Fruit fly (Drosophila melanogaster): ENCODE results near the gene Cp7Fc.

Cp7Fc gene

DNA sequence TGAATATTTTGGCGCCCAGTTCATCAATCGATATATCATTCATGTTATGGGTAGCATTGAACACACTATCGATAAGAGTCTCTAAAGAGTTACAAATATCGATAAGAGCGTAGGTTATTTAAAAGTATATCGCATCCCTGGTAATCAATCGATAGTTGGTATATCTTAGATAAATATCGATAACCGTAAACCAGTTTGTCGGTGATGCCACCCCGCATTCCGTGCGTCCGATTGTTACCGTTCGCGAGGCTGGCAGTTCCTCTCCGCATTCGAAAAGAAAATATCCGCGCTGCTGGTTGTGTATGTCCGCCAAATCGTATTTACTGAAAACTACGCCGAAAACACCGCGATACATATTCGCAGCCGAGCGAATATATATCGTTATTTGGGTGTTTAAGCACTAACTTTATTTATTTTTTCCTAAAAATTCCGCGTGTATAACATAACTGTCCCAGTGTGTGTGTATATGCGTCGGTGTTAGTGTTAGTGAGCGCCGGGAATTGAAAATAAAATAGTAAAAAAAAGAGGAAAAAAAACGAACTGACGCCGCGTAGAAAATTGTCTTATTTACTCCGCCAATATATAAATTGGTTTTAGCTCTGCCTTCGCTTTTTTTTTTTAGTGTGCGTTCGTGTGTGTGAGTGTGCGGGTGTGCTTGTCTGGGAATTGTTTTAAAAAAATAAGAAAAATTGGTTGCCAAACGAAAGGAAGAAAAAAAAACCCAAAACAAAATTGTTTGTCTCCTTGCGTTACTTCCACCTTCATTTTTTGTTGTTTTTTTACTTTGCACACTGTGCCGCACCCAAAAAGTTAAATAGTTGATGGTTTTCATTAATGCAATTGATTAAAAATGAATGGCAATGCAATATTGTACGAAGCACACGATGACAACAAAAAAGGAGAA is 40.5 kb downstream of the Cp7Fc start, which contains the start of gene Nrg (continued):
- TF ChIP-seq Ssrp (tag; optimal IDR thresholded peaks at IDR 0.05) = no peak
- no peak for TF ChIP-seq CG31365 (tag; optimal IDR thresholded peaks at IDR 0.05)
- no peak for TF ChIP-seq tap (tag; optimal IDR thresholded peaks at IDR 0.05)
- TF ChIP-seq Aef1 (GFP tag; IDR thresholded peaks at IDR 0.05) = no peak
- no peak for TF ChIP-seq CG7271 (tag; optimal IDR thresholded peaks at IDR 0.05)

DNA sequence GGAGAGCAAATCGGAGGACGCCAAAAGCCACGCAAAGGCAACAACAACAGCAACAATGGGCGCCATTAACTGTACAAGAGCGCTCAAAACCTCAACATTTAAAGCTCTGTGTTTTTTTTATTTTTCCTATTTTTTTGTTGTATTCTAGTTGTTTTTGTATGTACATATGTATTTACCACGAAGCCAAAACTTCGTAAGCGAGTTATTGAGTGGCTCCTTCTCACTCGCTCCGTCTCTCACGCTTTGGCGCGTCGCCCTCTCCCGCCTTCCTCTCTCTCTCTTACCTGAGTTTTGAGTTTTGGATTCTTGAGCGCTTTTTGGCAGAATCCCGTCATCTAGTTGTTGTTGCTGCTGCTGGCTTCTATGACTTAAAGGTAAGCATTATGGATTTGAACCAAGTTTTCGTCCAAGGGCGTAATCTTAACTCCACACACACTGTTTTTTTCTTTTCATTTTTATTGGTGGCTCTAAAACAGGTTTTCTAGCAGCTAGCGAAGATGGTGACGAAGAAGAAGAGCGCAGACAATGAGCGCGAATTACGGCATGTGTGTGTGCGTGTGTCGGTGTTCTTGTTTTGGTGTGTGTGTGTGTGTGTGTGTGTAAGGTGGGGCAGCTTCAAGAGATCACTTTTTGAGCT is 41.2 kb downstream of the Cp7Fc start:
- TF ChIP-seq H2.0 (GFP tag; IDR thresholded peaks at IDR 0.05) (no peak), lola (GFP tag; optimal IDR thresholded peaks at IDR 0.05) (no peak), Stat92E (GFP tag; optimal IDR thresholded peaks at IDR 0.05) (no peak), esg (GFP tag; conservative IDR thresholded peaks at IDR 0.05) (no peak), klu (GFP tag; IDR thresholded peaks at IDR 0.05) (no peak), CG12071 (GFP tag; optimal IDR thresholded peaks at IDR 0.05) (no peak), CG2202 (tag; optimal IDR thresholded peaks at IDR 0.05) (no peak), Poxn (GFP tag; IDR thresholded peaks at IDR 0.05) (no peak), CG4854 (GFP tag; optimal IDR thresholded peaks at IDR 0.05) (no peak), CG7786 (GFP tag; optimal IDR thresholded peaks at IDR 0.05) (no peak), CG16813 (GFP tag; IDR thresholded peaks at IDR 0.05; ENCODE audit: partially characterized antibody) (no peak), CG6254 (GFP tag; optimal IDR thresholded peaks at IDR 0.05) (no peak), abd-A (tag; optimal IDR thresholded peaks at IDR 0.05) (peak; percentile 51), bowl (GFP tag; IDR thresholded peaks at IDR 0.05) (no peak), ftz-f1 (GFP tag; optimal IDR thresholded peaks at IDR 0.05) (peak; percentile 13), CG2678 (tag; optimal IDR thresholded peaks at IDR 0.05) (no peak), Ets65A (GFP tag) (no peak), CG12769 (tag; optimal IDR thresholded peaks at IDR 0.05) (peak; percentile 14), CG2129 (GFP tag; IDR thresholded peaks at IDR 0.05; ENCODE audit: partially characterized antibody) (no peak), CG14965 (GFP tag; optimal IDR thresholded peaks at IDR 0.05; ENCODE audit: borderline replicate concordance) (no peak), CG9876 (GFP tag; optimal IDR thresholded peaks at IDR 0.05) (no peak), Aef1 (GFP tag; IDR thresholded peaks at IDR 0.05) (no peak), CG4360 (GFP tag; IDR thresholded peaks at IDR 0.05) (peak; percentile 65), CG16863 (GFP tag; optimal IDR thresholded peaks at IDR 0.05) (no peak), amos (GFP tag; IDR thresholded peaks at IDR 0.05; ENCODE audit: partially characterized antibody) (no peak; the same call in 1 of the 2 replicates), kni (GFP tag; optimal IDR thresholded peaks at IDR 0.05) (peak; percentile 77), zen (tag; optimal IDR thresholded peaks at IDR 0.05) (no peak), CG8359 (GFP tag; optimal IDR thresholded peaks at IDR 0.05; ENCODE audit: borderline replicate concordance) (no peak), CG2199 (GFP tag; IDR thresholded peaks at IDR 0.05) (no peak), jing (GFP tag; optimal IDR thresholded peaks at IDR 0.05) (no peak), CG4404 (GFP tag; IDR thresholded peaks at IDR 0.05) (no peak), CrebB (tag; optimal IDR thresholded peaks at IDR 0.05) (no peak), B-H1 (GFP tag; IDR thresholded peaks at IDR 0.05) (no peak), Hr39 (optimal IDR thresholded peaks at IDR 0.05) (no peak), gsb (GFP tag; IDR thresholded peaks at IDR 0.05) (no peak), gcm2 (GFP tag; optimal IDR thresholded peaks at IDR 0.05) (no peak), CG15269 (tag; optimal IDR thresholded peaks at IDR 0.05) (no peak), Antp (GFP tag; optimal IDR thresholded peaks at IDR 0.05) (no peak), CG2889 (GFP tag; IDR thresholded peaks at IDR 0.05) (no peak), cato (GFP tag; optimal IDR thresholded peaks at IDR 0.05; ENCODE audit: borderline replicate concordance) (no peak), CG16779 (GFP tag; IDR thresholded peaks at IDR 0.05) (no peak), CG3995 (GFP tag; optimal IDR thresholded peaks at IDR 0.05) (no peak)
